Worm (Caenorhabditis elegans): ENCODE results near the gene acc-1.
A peak's percentile ranks its signal among the peaks of the same experiment; 100 is the strongest.

acc-1 gene

ce11 chrIV:9653184-9653583, 4.7 kb upstream of the acc-1 start, which contains the start of gene F58G6.3:
Gene F58G6.3, plus strand, starts transcription at chrIV:9653535.
- TF ChIP-seq elt-2 (tag; optimal IDR thresholded peaks at IDR 0.05) (peak; percentile 62), lsy-12 (tag; optimal IDR thresholded peaks at IDR 0.05) (no peak), pqm-1 (tag; optimal IDR thresholded peaks at IDR 0.05) (peak; percentile 35), nfya-1 (tag; optimal IDR thresholded peaks at IDR 0.05; ENCODE audit: insufficient read depth) (peak; percentile 7), skn-1 (tag; optimal IDR thresholded peaks at IDR 0.05) (no peak), mml-1 (tag; optimal IDR thresholded peaks at IDR 0.05) (no peak)

DNA sequence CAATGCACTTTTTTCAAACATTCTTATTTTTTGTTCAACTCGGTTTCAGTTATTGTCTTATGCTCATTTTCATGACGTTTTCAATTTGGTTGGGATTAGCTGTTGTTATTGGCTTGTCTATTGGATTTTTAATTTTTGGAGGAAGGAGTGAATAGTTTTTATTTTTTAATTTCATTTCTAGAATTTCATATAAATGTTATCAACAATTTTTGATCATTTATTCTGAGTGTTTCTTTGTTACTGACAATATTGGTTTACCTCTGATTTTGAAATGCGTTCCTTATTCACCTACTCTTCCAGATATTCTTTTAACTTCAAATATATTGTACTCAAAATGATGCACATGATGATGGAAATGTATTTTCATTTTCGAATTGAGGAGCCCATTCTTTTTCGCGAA, 3.8 kb upstream of the acc-1 start, which contains the start of gene F58G6.7:
Gene F58G6.7 (plus strand): TSS at position 301 of the 400 bp plus-strand sequence.
- TF ChIP-seq zag-1 (tag; optimal IDR thresholded peaks at IDR 0.05) (no peak), ama-1 (optimal IDR thresholded peaks at IDR 0.05) (no peak), ztf-11 (tag; optimal IDR thresholded peaks at IDR 0.05) (no peak), hmg-11 (tag; optimal IDR thresholded peaks at IDR 0.05) (no peak), fos-1 (tag; optimal IDR thresholded peaks at IDR 0.05) (no peak), fkh-10 (GFP tag; optimal IDR thresholded peaks at IDR 0.05) (no peak)

- no peak for TF ChIP-seq nhr-76 (tag; optimal IDR thresholded peaks at IDR 0.05)
- TF ChIP-seq nhr-12 (tag; optimal IDR thresholded peaks at IDR 0.05) = no peak
- TF ChIP-seq nhr-28 (tag; optimal IDR thresholded peaks at IDR 0.05) = no peak
- no peak for TF ChIP-seq elt-1 (tag; optimal IDR thresholded peaks at IDR 0.05)
- TF ChIP-seq nhr-77 (tag; optimal IDR thresholded peaks at IDR 0.05) = no peak
- no peak for TF ChIP-seq lsy-12 (tag; optimal IDR thresholded peaks at IDR 0.05)
- no peak for TF ChIP-seq unc-39 (tag; optimal IDR thresholded peaks at IDR 0.05)
- TF ChIP-seq sea-2 (GFP tag; optimal IDR thresholded peaks at IDR 0.05) = no peak
- TF ChIP-seq ZK546.5 (tag; optimal IDR thresholded peaks at IDR 0.05) = no peak
Measured at ce11 chrIV:9655556-9655955, 2.3 kb upstream of the acc-1 start.

DNA sequence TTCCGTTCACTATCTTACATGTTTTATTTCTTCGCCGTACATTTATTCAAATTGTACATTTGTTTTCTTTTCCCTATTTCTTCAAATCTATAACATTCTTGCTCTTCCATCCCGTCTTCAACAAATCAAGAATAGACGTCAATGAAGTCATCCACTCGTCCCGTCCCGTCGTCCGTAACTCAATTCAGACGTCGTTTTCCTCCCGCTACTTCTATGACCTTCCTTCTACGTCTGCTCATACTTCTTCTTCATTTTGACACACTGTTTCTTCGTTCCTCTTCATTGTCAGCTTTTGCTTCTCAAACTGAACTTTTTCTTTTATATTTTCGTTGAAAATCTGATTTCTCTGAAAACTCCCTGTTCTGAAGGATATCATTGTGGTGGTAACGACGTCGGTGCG, 2.1 kb downstream of the acc-1 start:
- peak; percentile 74 for TF ChIP-seq fkh-10 (GFP tag; optimal IDR thresholded peaks at IDR 0.05)
- no peak for TF ChIP-seq elt-3 (tag; optimal IDR thresholded peaks at IDR 0.05)
- TF ChIP-seq ceh-28 (tag; optimal IDR thresholded peaks at IDR 0.05) = no peak

DNA sequence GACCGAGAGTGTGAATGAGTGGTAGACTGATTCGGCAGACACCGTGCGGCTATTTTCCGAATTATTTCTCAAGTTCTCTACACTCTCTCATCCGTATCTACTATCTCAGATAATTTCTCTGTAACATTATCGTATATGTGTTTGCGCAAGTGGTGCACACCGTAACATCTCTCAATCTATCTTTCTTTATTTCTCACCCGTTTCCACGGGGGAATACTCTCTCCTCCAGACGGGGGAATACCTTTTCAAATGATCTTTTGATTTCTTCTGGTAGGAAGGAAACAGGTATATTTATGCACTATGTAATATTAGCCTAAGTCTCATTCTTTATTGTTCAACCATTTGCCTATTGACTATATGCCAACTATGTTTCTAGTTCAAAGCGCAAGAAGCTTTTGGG, 9.2 kb downstream of the acc-1 start:
- TF ChIP-seq pha-4 (tag; optimal IDR thresholded peaks at IDR 0.05) (peak; percentile 43), tbx-2 (tag; optimal IDR thresholded peaks at IDR 0.05) (no peak), R02D3.7 (tag; optimal IDR thresholded peaks at IDR 0.05) (no peak), nhr-25 (tag; optimal IDR thresholded peaks at IDR 0.05) (peak; percentile 20)

DNA sequence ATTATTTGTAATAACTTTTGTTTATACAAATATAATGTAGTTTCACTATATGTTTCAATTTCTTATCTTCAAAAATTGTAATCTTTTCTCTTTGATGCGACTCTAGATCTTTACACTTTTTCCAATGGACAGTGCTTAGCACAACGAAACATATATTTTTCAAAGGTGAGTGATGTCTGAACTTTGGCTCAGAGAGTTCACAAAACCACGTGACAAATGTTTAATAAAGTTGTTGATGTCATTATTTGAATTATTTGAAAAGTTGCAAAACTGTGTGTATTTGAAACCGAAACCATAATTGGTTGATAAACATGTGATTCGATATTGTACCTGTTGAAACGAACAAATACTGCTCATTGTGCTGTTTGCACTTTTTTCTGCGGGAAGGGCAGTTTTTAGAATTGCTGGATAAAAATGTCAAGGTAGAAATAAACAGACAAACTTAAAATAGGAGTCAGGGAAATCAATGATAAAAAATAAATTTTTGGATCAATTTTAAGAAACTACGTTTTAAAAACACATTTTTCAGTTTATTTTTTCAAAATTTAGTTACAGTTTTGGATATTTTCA, 10.3 kb downstream of the acc-1 start:
- TF ChIP-seq nhr-67 (tag; optimal IDR thresholded peaks at IDR 0.05) (no peak), nfya-1 (tag; optimal IDR thresholded peaks at IDR 0.05; ENCODE audit: insufficient read depth) (peak; percentile 18), snpc-4 (tag; optimal IDR thresholded peaks at IDR 0.05) (no peak), nhr-23 (tag; optimal IDR thresholded peaks at IDR 0.05) (no peak), fkh-10 (GFP tag; optimal IDR thresholded peaks at IDR 0.05) (no peak), elt-2 (tag; optimal IDR thresholded peaks at IDR 0.05) (peak; percentile 56), jun-1 (tag; optimal IDR thresholded peaks at IDR 0.05) (peak; percentile 52), pha-4 (tag; optimal IDR thresholded peaks at IDR 0.05) (peak; percentile 60), aly-2 (tag; optimal IDR thresholded peaks at IDR 0.05) (no peak), fkh-2 (tag; optimal IDR thresholded peaks at IDR 0.05) (no peak), nhr-43 (tag; optimal IDR thresholded peaks at IDR 0.05; ENCODE audit: poor library complexity, severe bottlenecking) (no peak), pqm-1 (tag; optimal IDR thresholded peaks at IDR 0.05) (peak; percentile 82)

Measured in whole organism, L3 larva.